Fruit fly (Drosophila melanogaster) S2 (cell line): Measurements from ENCODE around the gene CG15912.

Experiments
- CG8478 ChIP-seq: fragments of >200 bp; optimal IDR thresholded peaks from 2 replicates; lab custom pipeline; 2018
- CTCF ChIP-seq, 2 experiments: fragments of >200 bp; optimal IDR thresholded peaks; 2 replicates each; lab custom pipeline; 2018

DNA sequence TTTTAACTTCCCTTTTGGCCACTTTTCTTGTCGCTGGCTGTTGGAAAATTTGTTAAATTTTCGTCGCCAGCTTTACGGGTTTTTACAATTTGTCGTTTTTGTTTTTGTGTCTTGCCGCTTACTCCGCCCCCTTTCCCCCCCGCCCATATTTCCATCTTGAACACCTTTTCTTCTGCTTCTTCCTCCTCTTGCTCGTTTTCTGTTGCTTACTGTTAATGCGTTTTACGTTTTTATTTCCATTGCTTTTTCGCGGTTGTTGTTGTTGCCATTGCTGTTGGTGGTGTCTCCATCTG is 41.8 kb downstream of the CG15912 start:
- TF ChIP-seq CTCF (optimal IDR thresholded peaks at IDR 0.05; lab: Kevin White, UChicago) (no peak), CG8478 (lab: Kevin White, UChicago) (no peak)
